Worm (Caenorhabditis elegans) whole organism, L1 larva: ENCODE measurements around the gene H14A12.5.

Experiments used
- C34B4.2 ChIP-seq: sonication (generic microtip); optimal IDR thresholded peaks from 2 replicates; lab custom pipeline; 2017; ENCODE audit warnings: mild to moderate bottlenecking, missing genetic modification characterization, missing compliant biosample characterization
- aha-1 ChIP-seq: fragments of 150-350 bp; optimal IDR thresholded peaks from 2 replicates; lab custom pipeline; 2014; ENCODE audit warnings: missing biosample characterization, missing genetic modification characterization
- aly-2 ChIP-seq: fragments of 150-350 bp; optimal IDR thresholded peaks from 2 replicates; lab custom pipeline; 2014; ENCODE audit warnings: missing biosample characterization, missing genetic modification characterization
- ama-1 ChIP-seq: fragments of 150-350 bp; optimal IDR thresholded peaks from 2 replicates; lab custom pipeline; 2014
- blmp-1 ChIP-seq: fragments of 150-350 bp; optimal IDR thresholded peaks from 2 replicates; lab custom pipeline; 2014; ENCODE audit warnings: missing biosample characterization, missing genetic modification characterization
- ceh-63 ChIP-seq: fragments of 200-800 bp; sonication (Bioruptor generic); optimal IDR thresholded peaks from 2 replicates; lab custom pipeline; 2018; ENCODE audit warnings: mild to moderate bottlenecking, missing genetic modification characterization, missing compliant biosample characterization
- ceh-82 ChIP-seq, 3 experiments: fragments of 150-350 bp in 1 of 3; sonication (generic microtip) in 2 of 3; optimal IDR thresholded peaks; 2 replicates each; lab custom pipeline; 2014 to 2017; ENCODE audit warnings: missing biosample characterization in 3 of 3, missing genetic modification characterization in 3 of 3
- ceh-90 ChIP-seq: sonication (generic microtip); optimal IDR thresholded peaks from 2 replicates; lab custom pipeline; 2016; ENCODE audit warnings: missing genetic modification characterization, missing compliant biosample characterization
- ces-1 ChIP-seq: fragments of 150-350 bp; optimal IDR thresholded peaks from 2 replicates; lab custom pipeline; 2014; ENCODE audit warnings: missing biosample characterization, missing genetic modification reagents, missing genetic modification characterization
- efl-3 ChIP-seq: fragments of 200-800 bp; sonication (Bioruptor generic); optimal IDR thresholded peaks from 2 replicates; lab custom pipeline; 2018; ENCODE audit warnings: mild to moderate bottlenecking, missing genetic modification characterization, missing compliant biosample characterization
- egl-13 ChIP-seq: sonication (generic microtip); optimal IDR thresholded peaks from 2 replicates; lab custom pipeline; 2016; ENCODE audit warnings: missing genotype, missing genetic modification reagents, missing genetic modification characterization, missing compliant biosample characterization
- elt-3 ChIP-seq, 6 experiments: fragments of 150-350 bp in 1 of 6; sonication (generic microtip); optimal IDR thresholded peaks; 2 replicates each; lab custom pipeline; 2017 to 2018; ENCODE audit warnings: missing biosample characterization in 6 of 6, missing genetic modification characterization in 6 of 6, inconsistent platforms in 1 of 6
- ets-5 ChIP-seq: fragments of 200-800 bp; sonication (Bioruptor generic); IDR thresholded peaks from 2 replicates; pipeline ENCODE4 v1.3.6; 2022; ENCODE audit warnings: missing genetic modification characterization, missing compliant biosample characterization
- fkh-10 ChIP-seq: sonication (generic microtip); optimal IDR thresholded peaks from 2 replicates; lab custom pipeline; 2017; ENCODE audit warnings: missing biosample characterization, missing genetic modification reagents, missing genetic modification characterization
- fkh-4 ChIP-seq: sonication (generic microtip); optimal IDR thresholded peaks from 2 replicates; lab custom pipeline; 2016; ENCODE audit warnings: missing compliant biosample characterization, missing genetic modification characterization, borderline replicate concordance
- jun-1 ChIP-seq: fragments of 150-350 bp; optimal IDR thresholded peaks from 2 replicates; lab custom pipeline; 2014; ENCODE audit warnings: missing biosample characterization, missing genetic modification reagents, missing genetic modification characterization
- lin-13 ChIP-seq: fragments of 150-350 bp; optimal IDR thresholded peaks from 2 replicates; lab custom pipeline; 2014; ENCODE audit warnings: missing biosample characterization, missing genetic modification reagents, missing genetic modification characterization
- lin-15B ChIP-seq: fragments of 150-350 bp; sonication (generic microtip); optimal IDR thresholded peaks from 3 replicates; lab custom pipeline; 2014; ENCODE audit warnings: missing biosample characterization, missing genetic modification characterization
- lin-35 ChIP-seq, 2 experiments: fragments of 150-350 bp; optimal IDR thresholded peaks; 2 replicates each; lab custom pipeline; 2014; ENCODE audit warnings: missing biosample characterization in 2 of 2, missing genetic modification characterization in 2 of 2, missing genetic modification reagents in 2 of 2
- lsy-2 ChIP-seq, 2 experiments: fragments of 150-350 bp; optimal IDR thresholded peaks; 2 replicates each; lab custom pipeline; 2014; ENCODE audit warnings: missing biosample characterization in 2 of 2, missing genetic modification characterization in 2 of 2
- mab-9 ChIP-seq: fragments of 200-800 bp; sonication (Bioruptor generic); IDR thresholded peaks from 2 replicates; pipeline ENCODE4 v1.3.6; 2022; ENCODE audit warnings: missing genetic modification reagents, missing genetic modification characterization, missing compliant biosample characterization
- mef-2 ChIP-seq: fragments of 150-350 bp; optimal IDR thresholded peaks from 2 replicates; lab custom pipeline; 2014; ENCODE audit warnings: missing biosample characterization, missing genetic modification characterization
- nhr-11 ChIP-seq: fragments of 150-350 bp; optimal IDR thresholded peaks from 2 replicates; lab custom pipeline; 2014; ENCODE audit warnings: missing biosample characterization, missing genetic modification characterization
- nhr-19 ChIP-seq: fragments of 200-800 bp; sonication (Bioruptor generic); conservative IDR thresholded peaks from 2 replicates; pipeline ENCODE4 v1.3.6; 2022; ENCODE audit warnings: missing genetic modification characterization, missing compliant biosample characterization
- nhr-237 ChIP-seq: fragments of 150-350 bp; optimal IDR thresholded peaks from 2 replicates; lab custom pipeline; 2014; ENCODE audit warnings: missing biosample characterization, missing genetic modification characterization
- nhr-76 ChIP-seq: sonication (generic microtip); optimal IDR thresholded peaks from 2 replicates; lab custom pipeline; 2017; ENCODE audit warnings: missing biosample characterization, missing genetic modification characterization
- nhr-77 ChIP-seq: fragments of 150-350 bp; optimal IDR thresholded peaks from 2 replicates; lab custom pipeline; 2014; ENCODE audit warnings: missing biosample characterization, missing genetic modification characterization
- nhr-85 ChIP-seq: sonication (generic microtip); peaks from one replicate; lab custom pipeline; 2016; ENCODE audit warnings: missing genetic modification characterization, inconsistent platforms, missing compliant biosample characterization
- pag-3 ChIP-seq: sonication (generic microtip); optimal IDR thresholded peaks from 2 replicates; lab custom pipeline; 2017; ENCODE audit warnings: missing genetic modification characterization, mild to moderate bottlenecking, missing compliant biosample characterization, antibody characterized with exemption, borderline replicate concordance; ENCODE audit not compliant: insufficient read depth
- sptf-1 ChIP-seq: fragments of 150-350 bp; optimal IDR thresholded peaks from 2 replicates; lab custom pipeline; 2014; ENCODE audit warnings: missing biosample characterization, missing genetic modification characterization
- tbx-2 ChIP-seq: sonication (generic microtip); optimal IDR thresholded peaks from 2 replicates; lab custom pipeline; 2016; ENCODE audit warnings: missing genetic modification characterization, missing compliant biosample characterization
- tlp-1 ChIP-seq: fragments of 150-350 bp; optimal IDR thresholded peaks from 2 replicates; lab custom pipeline; 2014; ENCODE audit warnings: missing biosample characterization, missing genetic modification characterization
- unc-130 ChIP-seq: fragments of 150-350 bp; optimal IDR thresholded peaks from 2 replicates; lab custom pipeline; 2017; ENCODE audit warnings: missing biosample characterization, missing genetic modification characterization, inconsistent platforms
- unc-86 ChIP-seq: sonication (generic microtip); optimal IDR thresholded peaks from 2 replicates; lab custom pipeline; 2016; ENCODE audit warnings: missing genetic modification characterization, missing compliant biosample characterization
- unc-98 ChIP-seq: fragments of 200-800 bp; sonication (Bioruptor generic); IDR thresholded peaks from 2 replicates; pipeline ENCODE4 v1.3.6; 2022; ENCODE audit warnings: missing genetic modification characterization, missing compliant biosample characterization
- vab-15 ChIP-seq: sonication (generic microtip); optimal IDR thresholded peaks from 2 replicates; lab custom pipeline; 2017; ENCODE audit warnings: missing genotype, mild to moderate bottlenecking, missing genetic modification characterization, missing compliant biosample characterization

H14A12.5 gene

DNA sequence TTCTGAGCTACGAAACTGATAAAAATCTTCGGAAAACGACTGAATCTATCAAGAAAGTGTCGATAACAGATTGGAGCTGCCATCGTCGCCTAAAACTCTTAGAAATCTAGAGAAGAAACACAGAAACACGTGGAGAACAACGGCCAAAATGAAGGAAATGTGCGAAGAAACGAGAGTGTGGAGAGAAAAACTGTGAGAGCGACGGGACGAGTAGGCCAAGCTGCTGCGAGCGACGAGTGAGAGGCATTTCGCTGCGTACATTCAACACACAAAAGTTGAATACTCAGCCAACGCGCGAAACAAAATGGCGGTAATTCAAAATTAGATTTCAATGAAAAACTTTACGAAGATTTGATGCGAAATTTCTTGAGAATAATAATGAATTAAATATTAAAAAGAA lies 29.5 kb upstream of the H14A12.5 start (continued):
- TF ChIP-seq unc-98 (GFP tag; lab: Robert Waterston, UW) (no peak), jun-1 (peak; percentile 82), aha-1 (peak; percentile 45), tbx-2 (tag; lab: Kevin White, UChicago) (peak; percentile 82), tlp-1 (tag; lab: Kevin White, UChicago) (no peak), lin-15B (tag; lab: Kevin White, UChicago) (peak; percentile 95), fkh-4 (tag; lab: Kevin White, UChicago) (peak; percentile 35), nhr-77 (tag; lab: Kevin White, UChicago) (peak; percentile 79)

- TF ChIP-seq fkh-10 (no peak), lin-13 (GFP tag; lab: Kevin White, UChicago) (no peak), blmp-1 (peak; percentile 3), sptf-1 (tag; lab: Kevin White, UChicago) (no peak)
- TF ChIP-seq, all 84 proteins: peak for 1
These were observed 28.9 kb upstream of the H14A12.5 start, which contains the start of gene cgh-1 for ce11 chrIII:7497782-7498266. Gene cgh-1, minus strand, starts transcription at chrIII:7497832.

ce11 chrIII:7495616-7496146 lies 26.8 kb upstream of the H14A12.5 start:
- TF ChIP-seq nhr-11 (tag; lab: Kevin White, UChicago) = no peak
- no peak for TF ChIP-seq C34B4.2
- TF ChIP-seq nhr-19 (GFP tag; lab: Robert Waterston, UW) = no peak
- TF ChIP-seq, all 84 proteins: peak for 0

DNA sequence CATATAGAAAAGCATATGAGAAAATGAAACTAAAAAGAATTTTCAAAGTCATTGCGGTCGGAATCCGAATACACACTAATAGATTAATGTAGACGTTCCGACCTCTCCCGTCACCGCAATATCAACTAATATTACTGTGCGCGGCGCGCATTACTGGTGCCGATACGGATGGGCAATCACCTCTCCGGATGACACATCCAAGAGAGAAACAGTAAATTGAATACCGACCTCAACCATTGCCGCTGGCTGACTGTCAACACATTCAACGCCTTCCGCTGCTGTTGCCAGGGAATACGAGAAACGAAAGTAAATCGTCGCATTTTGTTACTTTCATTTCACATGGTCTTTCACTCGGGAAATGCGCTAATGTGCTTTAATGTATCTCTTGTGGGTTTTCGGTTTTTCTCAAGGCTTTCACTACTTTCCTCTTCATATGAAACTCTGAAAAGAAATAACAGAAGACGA lies 26.0 kb upstream of the H14A12.5 start:
- TF ChIP-seq efl-3 (no peak), pag-3 (tag; lab: Kevin White, UChicago) (no peak), ceh-63 (GFP tag; lab: Kevin White, UChicago) (no peak), ets-5 (GFP tag; lab: Robert Waterston, UW) (no peak), nhr-76 (tag; lab: Kevin White, UChicago) (no peak), lsy-2 (tag; optimal IDR thresholded peaks at IDR 0.05; lab: Kevin White, UChicago) (no peak), unc-98 (GFP tag; lab: Robert Waterston, UW) (no peak), egl-13 (tag; lab: Kevin White, UChicago) (no peak), blmp-1 (peak; percentile 96), nhr-85 (tag; lab: Kevin White, UChicago) (no peak), ama-1 (no peak), mef-2 (tag; lab: Kevin White, UChicago) (no peak), aly-2 (tag; lab: Kevin White, UChicago) (peak; percentile 57)

DNA sequence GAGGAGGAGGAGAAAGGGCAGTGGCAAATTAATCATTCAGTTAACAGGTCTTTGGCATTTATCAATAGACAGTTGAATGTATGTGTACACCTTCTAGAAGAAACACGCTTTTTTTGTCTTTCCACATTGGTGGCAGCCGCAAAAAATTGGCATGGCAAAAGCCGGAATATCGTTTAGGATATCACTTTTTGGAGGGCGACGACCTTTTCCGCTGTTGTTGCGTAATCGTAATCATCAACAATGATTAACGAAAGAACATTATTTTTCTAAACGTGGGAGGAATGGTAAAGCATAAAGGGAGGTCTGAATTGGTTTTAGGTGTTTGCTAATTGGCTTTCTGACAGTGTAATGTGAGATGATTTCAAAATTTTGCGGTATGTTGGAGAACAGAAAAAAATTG lies 23.1 kb upstream of the H14A12.5 start:
- TF ChIP-seq lin-35 (GFP tag; optimal IDR thresholded peaks at IDR 0.05; lab: Kevin White, UChicago) = no peak
- no peak for TF ChIP-seq elt-3 (tag; optimal IDR thresholded peaks at IDR 0.05; lab: Kevin White, UChicago)
- no peak for TF ChIP-seq ces-1 (GFP tag; lab: Kevin White, UChicago)
- no peak for TF ChIP-seq vab-15 (tag; lab: Kevin White, UChicago)
- no peak for TF ChIP-seq ceh-90
- TF ChIP-seq jun-1 = no peak
- TF ChIP-seq mab-9 (GFP tag; lab: Robert Waterston, UW) = no peak
- no peak for TF ChIP-seq egl-13 (tag; lab: Kevin White, UChicago)
- TF ChIP-seq ama-1 = no peak
- no peak for TF ChIP-seq nhr-237
- TF ChIP-seq ceh-63 (GFP tag; lab: Kevin White, UChicago) = no peak
- TF ChIP-seq ceh-82 (tag; optimal IDR thresholded peaks at IDR 0.05; lab: Kevin White, UChicago) = no peak
- TF ChIP-seq unc-86 (tag; lab: Kevin White, UChicago) = no peak
- no peak for TF ChIP-seq lsy-2 (tag; optimal IDR thresholded peaks at IDR 0.05; lab: Kevin White, UChicago)
- no peak for TF ChIP-seq unc-130 (tag; lab: Kevin White, UChicago)
